Worm (Caenorhabditis elegans) whole organism, midembryonic: Measurements from ENCODE around the gene str-139.

Experiments
- cog-1 ChIP-seq: sonication (generic microtip); optimal IDR thresholded peaks from 2 replicates; lab custom pipeline; 2016; ENCODE audit warnings: missing genetic modification characterization, missing compliant biosample characterization
- flt-1 ChIP-seq: fragments of 200-800 bp; sonication (Bioruptor generic); IDR thresholded peaks from 2 replicates; pipeline ENCODE4 v1.3.6; 2022; ENCODE audit warnings: missing genetic modification characterization, missing compliant biosample characterization
- klf-2 ChIP-seq: fragments of 200-800 bp; sonication (Bioruptor generic); conservative IDR thresholded peaks from 2 replicates; pipeline ENCODE4 v1.3.6; 2022; ENCODE audit warnings: missing genetic modification reagents, missing genetic modification characterization, missing compliant biosample characterization
- med-1 ChIP-seq: sonication (generic microtip); optimal IDR thresholded peaks from 2 replicates; lab custom pipeline; 2017; ENCODE audit warnings: missing genetic modification characterization, mild to moderate bottlenecking, missing compliant biosample characterization, antibody characterized with exemption, missing genetic modification reagents; ENCODE audit not compliant: insufficient read depth
- ref-1 ChIP-seq: fragments of 200-800 bp; sonication (Bioruptor generic); conservative IDR thresholded peaks from 2 replicates; pipeline ENCODE4 v1.3.6; 2022; ENCODE audit warnings: missing genetic modification reagents, missing genetic modification characterization, missing compliant biosample characterization
- tab-1 ChIP-seq: fragments of 200-800 bp; sonication (Bioruptor generic); IDR thresholded peaks from 2 replicates; pipeline ENCODE4 v1.3.6; 2022; ENCODE audit warnings: missing genetic modification characterization, missing compliant biosample characterization
- ztf-29 ChIP-seq: fragments of 200-800 bp; sonication (Bioruptor generic); IDR thresholded peaks from 2 replicates; pipeline ENCODE4 v1.3.6; 2022; ENCODE audit warnings: missing genetic modification reagents, missing genetic modification characterization, missing compliant biosample characterization

- TF ChIP-seq cog-1 (no peak), med-1 (GFP tag; lab: Kevin White, UChicago) (no peak), tab-1 (GFP tag; lab: Robert Waterston, UW) (no peak), flt-1 (GFP tag; lab: Robert Waterston, UW) (no peak), klf-2 (no peak), ref-1 (GFP tag; lab: Robert Waterston, UW) (no peak), ztf-29 (GFP tag; lab: Robert Waterston, UW) (no peak)
Observed at ce11 chrV:8102960-8103359, 41.0 kb upstream of the str-139 start, which contains the start of gene str-90.
